Fruit fly (Drosophila melanogaster) whole organism, embryonic: ENCODE results near the gene FASN2.

Experiments
- BtbVII ChIP-seq: fragments of 200-800 bp; sonication (Bioruptor generic); optimal IDR thresholded peaks from 3 replicates; lab custom pipeline; 2017; ENCODE audit warnings: missing biosample characterization, mild to moderate bottlenecking, missing genetic modification characterization
- CG1024 ChIP-seq: fragments of 200-800 bp; sonication (Bioruptor generic); IDR thresholded peaks from 2 replicates; pipeline ENCODE4 v1.3.6; 2022; ENCODE audit warnings: missing biosample characterization, missing genetic modification characterization
- CG10654 ChIP-seq: fragments of 200-800 bp; sonication (Bioruptor generic); optimal IDR thresholded peaks from 2 replicates; lab custom pipeline; 2016; ENCODE audit warnings: missing biosample characterization, missing genetic modification characterization
- CG11696 ChIP-seq: fragments of 200-800 bp; sonication (Bioruptor generic); IDR thresholded peaks from 2 replicates; pipeline ENCODE4 v1.3.6; 2022; ENCODE audit warnings: missing biosample characterization, missing genetic modification characterization
- CG12071 ChIP-seq: fragments of 200-800 bp; sonication (Bioruptor generic); optimal IDR thresholded peaks from 3 replicates; lab custom pipeline; 2018; ENCODE audit warnings: missing biosample characterization, mild to moderate bottlenecking, missing genetic modification characterization
- CG12659 ChIP-seq: fragments of 200-800 bp; sonication (Bioruptor generic); optimal IDR thresholded peaks from 3 replicates; lab custom pipeline; 2017; ENCODE audit warnings: mild to moderate bottlenecking, missing biosample characterization, missing genetic modification reagents, missing genetic modification characterization
- CG13894 ChIP-seq: fragments of 200-800 bp; sonication (Bioruptor generic); optimal IDR thresholded peaks from 3 replicates; lab custom pipeline; 2018; ENCODE audit warnings: missing biosample characterization, mild to moderate bottlenecking, missing genetic modification characterization, moderate library complexity
- CG15514 ChIP-seq: fragments of 200-800 bp; sonication (Bioruptor generic); optimal IDR thresholded peaks from 3 replicates; lab custom pipeline; 2017; ENCODE audit warnings: missing biosample characterization, missing genetic modification characterization, mild to moderate bottlenecking, moderate library complexity, missing genetic modification reagents
- CG17385 ChIP-seq: fragments of 200-800 bp; sonication (Bioruptor generic); optimal IDR thresholded peaks from 3 replicates; lab custom pipeline; 2018; ENCODE audit warnings: missing biosample characterization, mild to moderate bottlenecking, missing genetic modification characterization
- CG17568 ChIP-seq: fragments of 200-800 bp; sonication (Bioruptor generic); optimal IDR thresholded peaks from 2 replicates; lab custom pipeline; 2018; ENCODE audit warnings: missing biosample characterization, mild to moderate bottlenecking, missing genetic modification characterization, moderate library complexity
- CG43689 ChIP-seq: fragments of 200-800 bp; sonication (Bioruptor generic); IDR thresholded peaks from 2 replicates; pipeline ENCODE4 v1.3.6; 2022; ENCODE audit warnings: missing biosample characterization, missing genetic modification characterization
- CG9215 ChIP-seq: fragments of 200-800 bp; sonication (Bioruptor generic); IDR thresholded peaks from 2 replicates; pipeline ENCODE4 v1.3.6; 2022; ENCODE audit warnings: missing biosample characterization, missing genetic modification characterization
- CG9727 ChIP-seq: fragments of 200-800 bp; sonication (Bioruptor generic); optimal IDR thresholded peaks from 3 replicates; lab custom pipeline; 2017; ENCODE audit warnings: missing biosample characterization, mild to moderate bottlenecking, missing genetic modification characterization
- Dip3 ChIP-seq: fragments of 200-800 bp; sonication (Bioruptor generic); optimal IDR thresholded peaks from 3 replicates; lab custom pipeline; 2016; ENCODE audit warnings: missing biosample characterization, missing genetic modification characterization
- Dp ChIP-seq: fragments of 200-800 bp; sonication (Bioruptor generic); optimal IDR thresholded peaks from 2 replicates; lab custom pipeline; 2018; ENCODE audit warnings: missing biosample characterization, mild to moderate bottlenecking, missing genetic modification characterization, moderate library complexity
- Drgx ChIP-seq: fragments of 200-800 bp; sonication (Bioruptor generic); IDR thresholded peaks from 2 replicates; pipeline ENCODE4 v1.3.6; 2022; ENCODE audit warnings: missing biosample characterization, missing genetic modification characterization
- E2f2 ChIP-seq: fragments of 200-800 bp; sonication (Bioruptor generic); IDR thresholded peaks from 2 replicates; pipeline ENCODE4 v1.3.6; 2022; ENCODE audit warnings: missing biosample characterization, missing genetic modification characterization
- Gug ChIP-seq: fragments of 200-800 bp; sonication (Bioruptor generic); IDR thresholded peaks from 4 replicates; pipeline ENCODE4 v1.3.6; 2022; ENCODE audit warnings: missing biosample characterization, missing genetic modification characterization
- Hmx ChIP-seq: fragments of 200-800 bp; sonication (Bioruptor generic); optimal IDR thresholded peaks from 2 replicates; lab custom pipeline; 2016; ENCODE audit warnings: missing biosample characterization, missing genetic modification characterization
- Hr39 ChIP-seq: fragments of >200 bp; optimal IDR thresholded peaks from 2 replicates; lab custom pipeline; 2017
- MBD-R2 ChIP-seq: fragments of 200-800 bp; sonication (Bioruptor generic); IDR thresholded peaks from 2 replicates; pipeline ENCODE4 v1.3.6; 2022; ENCODE audit warnings: missing biosample characterization, missing genetic modification characterization
- NC2α ChIP-seq: fragments of 200-800 bp; sonication (Bioruptor generic); optimal IDR thresholded peaks from 2 replicates; lab custom pipeline; 2016; ENCODE audit warnings: missing biosample characterization, missing genetic modification characterization
- NfI ChIP-seq: fragments of 200-800 bp; sonication (Bioruptor generic); optimal IDR thresholded peaks from 3 replicates; lab custom pipeline; 2018; ENCODE audit warnings: missing biosample characterization, mild to moderate bottlenecking, missing genetic modification characterization, moderate library complexity
- Rfx ChIP-seq: fragments of 200-800 bp; sonication (Bioruptor generic); IDR thresholded peaks from 2 replicates; pipeline ENCODE4 v1.3.6; 2022; ENCODE audit warnings: missing biosample characterization, missing genetic modification characterization
- Rx ChIP-seq: fragments of 200-800 bp; sonication (Bioruptor generic); IDR thresholded peaks from 2 replicates; pipeline ENCODE4 v1.3.6; 2022; ENCODE audit warnings: missing biosample characterization, missing genetic modification characterization
- Spps ChIP-seq: fragments of 200-800 bp; sonication (Bioruptor generic); optimal IDR thresholded peaks from 2 replicates; lab custom pipeline; 2018; ENCODE audit warnings: missing biosample characterization, mild to moderate bottlenecking, missing genetic modification characterization
- Ssrp ChIP-seq: fragments of 200-800 bp; sonication (Bioruptor generic); optimal IDR thresholded peaks from 2 replicates; lab custom pipeline; 2018; ENCODE audit warnings: missing biosample characterization, mild to moderate bottlenecking, missing genetic modification characterization, moderate library complexity
- Taf1 ChIP-seq: fragments of 200-800 bp; sonication (Bioruptor generic); IDR thresholded peaks from 2 replicates; pipeline ENCODE4 v1.3.6; 2022; ENCODE audit warnings: missing biosample characterization, missing genetic modification characterization
- Trl ChIP-seq, 3 experiments: fragments of >200 bp in 2 of 3; fragments of 200-800 bp in 1 of 3; sonication (Bioruptor generic) in 1 of 3; optimal IDR thresholded peaks; 2 replicates in 1 of 3; 3 replicates in 2 of 3; lab custom pipeline; 2016 to 2017; ENCODE audit warnings: missing biosample characterization in 1 of 3, missing genetic modification characterization in 1 of 3
- Usf ChIP-seq: fragments of 200-800 bp; sonication (Bioruptor generic); optimal IDR thresholded peaks from 2 replicates; lab custom pipeline; 2017; ENCODE audit warnings: missing genotype, missing biosample characterization, missing genetic modification characterization
- al ChIP-seq: fragments of 200-800 bp; sonication (Bioruptor generic); IDR thresholded peaks from 2 replicates; pipeline ENCODE4 v1.3.6; 2022; ENCODE audit warnings: missing biosample characterization, missing genetic modification characterization
- chn ChIP-seq: fragments of 200-800 bp; sonication (Bioruptor generic); optimal IDR thresholded peaks from 2 replicates; lab custom pipeline; 2016; ENCODE audit warnings: missing biosample characterization, missing genetic modification characterization
- ci ChIP-seq: fragments of 200-800 bp; sonication (Bioruptor generic); IDR thresholded peaks from 3 replicates; pipeline ENCODE4 v1.3.6; 2022; ENCODE audit warnings: missing biosample characterization, missing genetic modification characterization
- cwo ChIP-seq: fragments of 200-800 bp; sonication (Bioruptor generic); optimal IDR thresholded peaks from 3 replicates; lab custom pipeline; 2017; ENCODE audit warnings: missing biosample characterization, missing genetic modification characterization, mild to moderate bottlenecking, moderate library complexity, missing genetic modification reagents
- dmrt11E ChIP-seq: fragments of 200-800 bp; sonication (Bioruptor generic); optimal IDR thresholded peaks from 3 replicates; lab custom pipeline; 2018; ENCODE audit warnings: missing biosample characterization, mild to moderate bottlenecking, missing genetic modification characterization, moderate library complexity
- dysf ChIP-seq: fragments of 200-800 bp; sonication (Bioruptor generic); IDR thresholded peaks from 3 replicates; pipeline ENCODE4 v1.3.6; 2022; ENCODE audit warnings: missing biosample characterization, missing genetic modification characterization
- eyg ChIP-seq: fragments of 200-800 bp; sonication (Bioruptor generic); optimal IDR thresholded peaks from 3 replicates; lab custom pipeline; 2016; ENCODE audit warnings: missing biosample characterization, missing genetic modification characterization
- grau ChIP-seq: fragments of 200-800 bp; optimal IDR thresholded peaks from 3 replicates; lab custom pipeline; 2019; ENCODE audit warnings: missing biosample characterization, mild to moderate bottlenecking, missing genetic modification characterization, moderate library complexity
- gro ChIP-seq: fragments of 200-800 bp; sonication (Bioruptor generic); optimal IDR thresholded peaks from 2 replicates; lab custom pipeline; 2016; ENCODE audit warnings: missing biosample characterization, missing genetic modification characterization
- lmd ChIP-seq: fragments of 200-800 bp; sonication (Bioruptor generic); IDR thresholded peaks from 2 replicates; pipeline ENCODE4 v1.3.6; 2022; ENCODE audit warnings: missing biosample characterization, missing genetic modification characterization
- mirr ChIP-seq: fragments of 200-800 bp; sonication (Bioruptor generic); optimal IDR thresholded peaks from 3 replicates; lab custom pipeline; 2018; ENCODE audit warnings: missing biosample characterization, mild to moderate bottlenecking, missing genetic modification characterization
- peb ChIP-seq: fragments of 200-800 bp; sonication (Bioruptor generic); IDR thresholded peaks from 2 replicates; pipeline ENCODE4 v1.3.6; 2022; ENCODE audit warnings: missing biosample characterization, missing genetic modification characterization
- prd ChIP-seq, 3 experiments: fragments of >200 bp in 2 of 3; fragments of 200-800 bp in 1 of 3; sonication (Bioruptor generic) in 1 of 3; optimal IDR thresholded peaks in 2 of 3; IDR thresholded peaks in 1 of 3; 2 replicates in 2 of 3; 3 replicates in 1 of 3; pipeline versions ENCODE4 v1.3.6 to Lab custom; 2017 to 2022; ENCODE audit warnings: missing biosample characterization in 1 of 3, missing genetic modification characterization in 1 of 3
- row ChIP-seq: fragments of 200-800 bp; sonication (Bioruptor generic); IDR thresholded peaks from 3 replicates; pipeline ENCODE4 v1.3.6; 2022; ENCODE audit warnings: missing biosample characterization, missing genetic modification characterization
- seq ChIP-seq: fragments of 200-800 bp; sonication (Bioruptor generic); IDR thresholded peaks from 2 replicates; pipeline ENCODE4 v1.3.6; 2022; ENCODE audit warnings: missing biosample characterization, missing genetic modification characterization
- sug ChIP-seq: fragments of 200-800 bp; optimal IDR thresholded peaks from 2 replicates; lab custom pipeline; 2019; ENCODE audit warnings: missing biosample characterization, mild to moderate bottlenecking, missing genetic modification characterization, moderate library complexity
- unpg ChIP-seq: fragments of 200-800 bp; sonication (Bioruptor generic); optimal IDR thresholded peaks from 3 replicates; lab custom pipeline; 2018; ENCODE audit warnings: missing biosample characterization, mild to moderate bottlenecking, missing genetic modification characterization, moderate library complexity
- zfh2 ChIP-seq: fragments of 200-800 bp; sonication (Bioruptor generic); optimal IDR thresholded peaks from 2 replicates; lab custom pipeline; 2016; ENCODE audit warnings: missing biosample characterization, missing genetic modification characterization

FASN2 gene

dm6 chr2L:3058772-3059623 lies 15.3 kb downstream of the FASN2 start (continued):
- TF ChIP-seq CG9727 (peak; percentile 38), Rfx (GFP tag; lab: Robert Waterston, UW) (peak; percentile 80), Trl (optimal IDR thresholded peaks at IDR 0.05; lab: Kevin White, UChicago) (peak; percentile 27 to 32), Trl (GFP tag; optimal IDR thresholded peaks at IDR 0.05; lab: Kevin White, UChicago) (no peak), sug (tag; lab: Kevin White, UChicago) (peak; percentile 61), gro (GFP tag; lab: Kevin White, UChicago) (peak; percentile 50), lmd (GFP tag; lab: Robert Waterston, UW) (peak; percentile 60), seq (GFP tag; lab: Robert Waterston, UW) (no peak), Drgx (GFP tag; lab: Robert Waterston, UW) (0 out of 2 replicates have a peak, but pooled peaks have one; percentile 40), Ssrp (tag; lab: Kevin White, UChicago) (no peak), CG12071 (peak; percentile 25), Dip3 (peak; percentile 69), Rx (GFP tag; lab: Robert Waterston, UW) (0 out of 2 replicates have a peak, but pooled peaks have one; percentile 21), peb (no peak), Spps (tag; lab: Kevin White, UChicago) (no peak), CG10654 (GFP tag; lab: Kevin White, UChicago) (no peak), dysf (GFP tag; lab: Robert Waterston, UW) (peak; percentile 67), unpg (GFP tag; lab: Kevin White, UChicago) (no peak), CG9215 (peak; percentile 44), NfI (GFP tag; lab: Kevin White, UChicago) (peak; percentile 3), NC2α (GFP tag; lab: Kevin White, UChicago) (no peak), E2f2 (GFP tag; lab: Robert Waterston, UW) (peak; percentile 43; the same call in 1 of the 2 replicates), eyg (peak; percentile 43), chn (GFP tag; lab: Kevin White, UChicago) (peak; percentile 37), ci (0 out of 3 replicates have a peak, but pooled peaks have one; percentile 23), CG13894 (tag; lab: Kevin White, UChicago) (peak; percentile 96), MBD-R2 (GFP tag; lab: Robert Waterston, UW) (peak; percentile 7; the same call in 1 of the 2 replicates), CG43689 (GFP tag; lab: Robert Waterston, UW) (no peak), Usf (GFP tag; lab: Kevin White, UChicago) (peak; percentile 28), mirr (GFP tag; lab: Kevin White, UChicago) (peak; percentile 40), Gug (GFP tag; lab: Robert Waterston, UW) (peak; percentile 20; the same call in 1 of the 4 replicates), cwo (GFP tag; lab: Kevin White, UChicago) (peak; percentile 39), dmrt11E (tag; lab: Kevin White, UChicago) (no peak), prd (optimal IDR thresholded peaks at IDR 0.05; lab: Kevin White, UChicago) (no peak), prd (GFP tag; IDR thresholded peaks at IDR 0.05; lab: Robert Waterston, UW) (peak; percentile 45; the same call in 2 of the 3 replicates), CG1024 (no peak), Dp (GFP tag; lab: Kevin White, UChicago) (peak; percentile 21), Taf1 (GFP tag; lab: Robert Waterston, UW) (peak; percentile 50), CG12659 (GFP tag; lab: Kevin White, UChicago) (peak; percentile 45), CG15514 (GFP tag; lab: Kevin White, UChicago) (peak; percentile 21), grau (peak; percentile 11), BtbVII (GFP tag; lab: Kevin White, UChicago) (peak; percentile 12), al (peak; percentile 58), Hmx (no peak), CG17568 (GFP tag; lab: Kevin White, UChicago) (no peak), zfh2 (peak; percentile 56), Hr39 (lab: Kevin White, UChicago) (no peak), CG11696 (GFP tag; lab: Robert Waterston, UW) (0 out of 2 replicates have a peak, but pooled peaks have one; percentile 36), CG17385 (GFP tag; lab: Kevin White, UChicago) (peak; percentile 49), row (peak; percentile 65)
